Worm (Caenorhabditis elegans) whole organism, young adult: ENCODE measurements around the gene C02F5.10.

Experiments
- B0019.2 ChIP-seq: fragments of 200-800 bp; sonication (Bioruptor generic); conservative IDR thresholded peaks from 2 replicates; pipeline ENCODE4 v1.3.6; 2022; ENCODE audit warnings: missing genetic modification reagents, missing genetic modification characterization, missing compliant biosample characterization
- C06A6.2 ChIP-seq: fragments of 200-800 bp; sonication (Bioruptor generic); conservative IDR thresholded peaks from 2 replicates; pipeline ENCODE4 v1.3.6; 2022; ENCODE audit warnings: missing genetic modification characterization, missing compliant biosample characterization
- F10E7.11 ChIP-seq: sonication (generic microtip); optimal IDR thresholded peaks from 2 replicates; lab custom pipeline; 2017; ENCODE audit warnings: mild to moderate bottlenecking, missing genetic modification characterization, moderate library complexity, missing compliant biosample characterization
- F23B12.7 ChIP-seq: sonication (generic microtip); optimal IDR thresholded peaks from 2 replicates; lab custom pipeline; 2017; ENCODE audit warnings: missing genetic modification characterization, mild to moderate bottlenecking, missing compliant biosample characterization, antibody characterized with exemption, moderate library complexity; ENCODE audit not compliant: insufficient read depth
- F37B4.10 ChIP-seq: fragments of 200-800 bp; sonication (Bioruptor generic); IDR thresholded peaks from 2 replicates; pipeline ENCODE4 v1.3.6; 2022; ENCODE audit warnings: missing genetic modification characterization, missing compliant biosample characterization
- F55B11.4 ChIP-seq: sonication (generic microtip); optimal IDR thresholded peaks from 2 replicates; lab custom pipeline; 2016; ENCODE audit warnings: missing compliant biosample characterization, missing genetic modification characterization, borderline replicate concordance; ENCODE audit not compliant: insufficient read depth
- F57A8.1 ChIP-seq: fragments of 200-800 bp; sonication (Bioruptor generic); optimal IDR thresholded peaks from 2 replicates; lab custom pipeline; 2018; ENCODE audit warnings: mild to moderate bottlenecking, missing genetic modification characterization, moderate library complexity, missing compliant biosample characterization
- T26A5.8 ChIP-seq: sonication (generic microtip); optimal IDR thresholded peaks from 2 replicates; lab custom pipeline; 2016; ENCODE audit warnings: missing genetic modification characterization, missing compliant biosample characterization
- Y53G8AR.9 ChIP-seq: fragments of 200-800 bp; sonication (Bioruptor generic); conservative IDR thresholded peaks from 2 replicates; pipeline ENCODE4 v1.3.6; 2022; ENCODE audit warnings: missing genetic modification reagents, missing genetic modification characterization, missing compliant biosample characterization
- Y95B8A.8 ChIP-seq: fragments of 200-800 bp; sonication (Bioruptor generic); IDR thresholded peaks from 2 replicates; pipeline ENCODE4 v1.3.6; 2022; ENCODE audit warnings: missing genetic modification reagents, missing genetic modification characterization, missing compliant biosample characterization
- aptf-2 ChIP-seq: fragments of 200-800 bp; sonication (Bioruptor generic); conservative IDR thresholded peaks from 2 replicates; pipeline ENCODE4 v1.3.6; 2022; ENCODE audit warnings: missing genetic modification reagents, missing genetic modification characterization, missing compliant biosample characterization
- aptf-3 ChIP-seq: fragments of 200-800 bp; sonication (Bioruptor generic); IDR thresholded peaks from 2 replicates; pipeline ENCODE4 v1.3.6; 2022; ENCODE audit warnings: missing genetic modification characterization, missing compliant biosample characterization
- athp-1 ChIP-seq: sonication (generic microtip); optimal IDR thresholded peaks from 2 replicates; lab custom pipeline; 2017; ENCODE audit warnings: mild to moderate bottlenecking, missing genetic modification characterization, missing compliant biosample characterization
- attf-6 ChIP-seq: fragments of 200-800 bp; sonication (Bioruptor generic); IDR thresholded peaks from 2 replicates; pipeline ENCODE4 v1.3.6; 2022; ENCODE audit warnings: missing genetic modification reagents, missing genetic modification characterization, missing compliant biosample characterization
- cebp-1 ChIP-seq, 2 experiments: fragments of 200-800 bp in 1 of 2; sonication (Bioruptor generic) in 1 of 2; sonication (generic microtip) in 1 of 2; IDR thresholded peaks in 1 of 2; optimal IDR thresholded peaks in 1 of 2; 2 replicates each; pipeline versions ENCODE4 v1.3.6 to Lab custom; 2017 to 2022; ENCODE audit warnings: missing compliant biosample characterization in 2 of 2, missing genetic modification characterization in 2 of 2, mild to moderate bottlenecking in 1 of 2, missing genetic modification reagents in 1 of 2, moderate library complexity in 1 of 2
- cebp-2 ChIP-seq: fragments of 200-800 bp; sonication (Bioruptor generic); IDR thresholded peaks from 2 replicates; pipeline ENCODE4 v1.3.6; 2022; ENCODE audit warnings: missing genetic modification characterization, missing compliant biosample characterization
- ceh-27 ChIP-seq: fragments of 200-800 bp; sonication (Bioruptor generic); optimal IDR thresholded peaks from 2 replicates; lab custom pipeline; 2018; ENCODE audit warnings: mild to moderate bottlenecking, missing genetic modification characterization, moderate library complexity, missing compliant biosample characterization
- ceh-91 ChIP-seq: fragments of 200-800 bp; sonication (Bioruptor generic); IDR thresholded peaks from 2 replicates; pipeline ENCODE4 v1.3.6; 2022; ENCODE audit warnings: missing genetic modification reagents, missing genetic modification characterization, missing compliant biosample characterization
- die-1 ChIP-seq: sonication (generic microtip); optimal IDR thresholded peaks from 2 replicates; lab custom pipeline; 2016; ENCODE audit warnings: missing genotype, mild to moderate bottlenecking, missing genetic modification characterization, missing compliant biosample characterization
- dox-1 ChIP-seq: fragments of 200-800 bp; sonication (Bioruptor generic); IDR thresholded peaks from 2 replicates; pipeline ENCODE4 v1.3.6; 2022; ENCODE audit warnings: missing genetic modification reagents, missing genetic modification characterization, missing compliant biosample characterization
- egl-44 ChIP-seq: fragments of 200-800 bp; sonication (Bioruptor generic); IDR thresholded peaks from 2 replicates; pipeline ENCODE4 v1.3.6; 2022; ENCODE audit warnings: missing genetic modification reagents, missing genetic modification characterization, missing compliant biosample characterization
- egrh-3 ChIP-seq: fragments of 200-800 bp; sonication (Bioruptor generic); IDR thresholded peaks from 2 replicates; pipeline ENCODE4 v1.3.6; 2022; ENCODE audit warnings: missing genetic modification reagents, missing genetic modification characterization, missing compliant biosample characterization
- fkh-3 ChIP-seq: sonication (generic microtip); optimal IDR thresholded peaks from 2 replicates; lab custom pipeline; 2016; ENCODE audit warnings: mild to moderate bottlenecking, missing genetic modification characterization, missing compliant biosample characterization
- hmg-20 ChIP-seq: fragments of 200-800 bp; sonication (Bioruptor generic); IDR thresholded peaks from 2 replicates; pipeline ENCODE4 v1.3.6; 2022; ENCODE audit warnings: missing genetic modification reagents, missing genetic modification characterization, missing compliant biosample characterization
- lag-1 ChIP-seq: fragments of 200-800 bp; sonication (Bioruptor generic); IDR thresholded peaks from 2 replicates; pipeline ENCODE4 v1.3.6; 2022; ENCODE audit warnings: missing genetic modification reagents, missing genetic modification characterization, missing compliant biosample characterization
- let-526 ChIP-seq: fragments of 200-800 bp; sonication (Bioruptor generic); IDR thresholded peaks from 2 replicates; pipeline ENCODE4 v1.3.6; 2022; ENCODE audit warnings: missing genetic modification reagents, missing genetic modification characterization, missing compliant biosample characterization
- lin-35 ChIP-seq, 3 experiments: fragments of 150-350 bp in 2 of 3; sonication (generic microtip) in 1 of 3; optimal IDR thresholded peaks; 2 replicates each; lab custom pipeline; 2014 to 2018; ENCODE audit warnings: missing biosample characterization in 3 of 3, missing genetic modification characterization in 3 of 3, missing genetic modification reagents in 3 of 3
- lin-40 ChIP-seq: sonication (generic microtip); optimal IDR thresholded peaks from 2 replicates; lab custom pipeline; 2016; ENCODE audit warnings: missing genetic modification characterization, mild to moderate bottlenecking, missing compliant biosample characterization, missing genotype, missing genetic modification reagents
- lin-54 ChIP-seq: fragments of 200-800 bp; sonication (Bioruptor generic); optimal IDR thresholded peaks from 2 replicates; lab custom pipeline; 2018; ENCODE audit warnings: mild to moderate bottlenecking, missing genetic modification characterization, missing compliant biosample characterization
- madf-10 ChIP-seq: sonication (generic microtip); optimal IDR thresholded peaks from 2 replicates; lab custom pipeline; 2016; ENCODE audit warnings: mild to moderate bottlenecking, missing genetic modification characterization, missing compliant biosample characterization
- madf-6 ChIP-seq: fragments of 200-800 bp; sonication (Bioruptor generic); IDR thresholded peaks from 2 replicates; pipeline ENCODE4 v1.3.6; 2022; ENCODE audit warnings: missing genetic modification reagents, missing genetic modification characterization, missing compliant biosample characterization
- mcd-1 ChIP-seq: fragments of 200-800 bp; sonication (Bioruptor generic); IDR thresholded peaks from 2 replicates; pipeline ENCODE4 v1.3.6; 2022; ENCODE audit warnings: missing genetic modification reagents, missing genetic modification characterization, missing compliant biosample characterization
- mes-4 ChIP-seq: sonication (generic microtip); optimal IDR thresholded peaks from 2 replicates; lab custom pipeline; 2016; ENCODE audit warnings: missing genotype, missing genetic modification characterization, missing compliant biosample characterization
- nfya-2 ChIP-seq: fragments of 200-800 bp; sonication (Bioruptor generic); IDR thresholded peaks from 2 replicates; pipeline ENCODE4 v1.3.6; 2022; ENCODE audit warnings: missing genetic modification reagents, missing genetic modification characterization, missing compliant biosample characterization
- nfyb-1 ChIP-seq: fragments of 200-800 bp; sonication (Bioruptor generic); IDR thresholded peaks from 2 replicates; pipeline ENCODE4 v1.3.6; 2022; ENCODE audit warnings: missing genetic modification reagents, missing genetic modification characterization, missing compliant biosample characterization
- nhr-27 ChIP-seq: fragments of 200-800 bp; sonication (Bioruptor generic); optimal IDR thresholded peaks from 2 replicates; lab custom pipeline; 2018; ENCODE audit warnings: mild to moderate bottlenecking, missing genetic modification characterization, moderate library complexity, missing compliant biosample characterization
- nhr-90 ChIP-seq: sonication (generic microtip); optimal IDR thresholded peaks from 2 replicates; lab custom pipeline; 2016; ENCODE audit warnings: missing genotype, mild to moderate bottlenecking, missing genetic modification characterization, missing compliant biosample characterization
- pha-4 ChIP-seq: fragments of 150-350 bp; sonication (generic microtip); optimal IDR thresholded peaks from 2 replicates; lab custom pipeline; 2014; ENCODE audit warnings: missing biosample characterization, missing genetic modification reagents, missing genetic modification characterization
- rcor-1 ChIP-seq: fragments of 200-800 bp; sonication (Bioruptor generic); IDR thresholded peaks from 2 replicates; pipeline ENCODE4 v1.3.6; 2022; ENCODE audit warnings: missing genetic modification reagents, missing genetic modification characterization, missing compliant biosample characterization
- rec-8 ChIP-seq, 2 experiments: sonication (generic microtip); optimal IDR thresholded peaks; 2 replicates each; lab custom pipeline; 2016; ENCODE audit warnings: mild to moderate bottlenecking in 2 of 2, missing genetic modification characterization in 2 of 2, missing genetic modification reagents in 2 of 2, missing genotype in 2 of 2, missing biosample characterization in 1 of 2, missing compliant biosample characterization in 1 of 2, moderate library complexity in 1 of 2
- repo-1 ChIP-seq: sonication (generic microtip); optimal IDR thresholded peaks from 2 replicates; lab custom pipeline; 2017; ENCODE audit warnings: mild to moderate bottlenecking, missing genetic modification characterization, missing compliant biosample characterization
- sptf-2 ChIP-seq: fragments of 200-800 bp; sonication (Bioruptor generic); optimal IDR thresholded peaks from 2 replicates; lab custom pipeline; 2018; ENCODE audit warnings: mild to moderate bottlenecking, missing genetic modification characterization, missing compliant biosample characterization
- tbx-9 ChIP-seq: sonication (generic microtip); optimal IDR thresholded peaks from 2 replicates; lab custom pipeline; 2016; ENCODE audit warnings: borderline replicate concordance, missing genetic modification characterization, inconsistent platforms, missing compliant biosample characterization
- unc-62 ChIP-seq: fragments of 150-350 bp; optimal IDR thresholded peaks from 2 replicates; lab custom pipeline; 2014; ENCODE audit warnings: missing biosample characterization, missing genetic modification reagents, missing genetic modification characterization
- ztf-25 ChIP-seq: fragments of 200-800 bp; sonication (Bioruptor generic); IDR thresholded peaks from 2 replicates; pipeline ENCODE4 v1.3.6; 2022; ENCODE audit warnings: missing genetic modification reagents, missing genetic modification characterization, missing compliant biosample characterization
- ztf-26 ChIP-seq: sonication (generic microtip); optimal IDR thresholded peaks from 2 replicates; lab custom pipeline; 2017; ENCODE audit warnings: missing genetic modification characterization, missing compliant biosample characterization
- ztf-28 ChIP-seq: fragments of 200-800 bp; sonication (Bioruptor generic); IDR thresholded peaks from 2 replicates; pipeline ENCODE4 v1.3.6; 2022; ENCODE audit warnings: missing genetic modification reagents, missing genetic modification characterization, missing compliant biosample characterization
- ztf-6 ChIP-seq: fragments of 200-800 bp; sonication (Bioruptor generic); IDR thresholded peaks from 2 replicates; pipeline ENCODE4 v1.3.6; 2022; ENCODE audit warnings: missing genetic modification reagents, missing genetic modification characterization, missing compliant biosample characterization

The C02F5.10 gene

ce11 chrIII:8227511-8227910, 21.8 kb downstream of the C02F5.10 start, which contains the start of gene fbxl-1 (continued):
- TF ChIP-seq ztf-6 (GFP tag; lab: Robert Waterston, UW) (no peak), Y95B8A.8 (no peak), nfya-2 (GFP tag; lab: Robert Waterston, UW) (no peak), madf-6 (GFP tag; lab: Robert Waterston, UW) (peak; percentile 27; the same call in 1 of the 2 replicates), B0019.2 (GFP tag; lab: Robert Waterston, UW) (no peak), ztf-26 (tag; lab: Kevin White, UChicago) (peak; percentile 34), lin-54 (GFP tag; lab: Kevin White, UChicago) (peak; percentile 55), mes-4 (tag; lab: Kevin White, UChicago) (no peak), aptf-3 (GFP tag; lab: Robert Waterston, UW) (no peak), nhr-27 (tag; lab: Kevin White, UChicago) (no peak), lin-35 (GFP tag; optimal IDR thresholded peaks at IDR 0.05; lab: Kevin White, UChicago) (no peak), cebp-1 (GFP tag; IDR thresholded peaks at IDR 0.05; lab: Robert Waterston, UW) (peak; percentile 57; the same call in 1 of the 2 replicates), cebp-1 (tag; optimal IDR thresholded peaks at IDR 0.05; lab: Kevin White, UChicago) (peak; percentile 92), aptf-2 (GFP tag; lab: Robert Waterston, UW) (no peak), athp-1 (tag; lab: Kevin White, UChicago) (peak; percentile 65), die-1 (tag; lab: Kevin White, UChicago) (no peak), cebp-2 (GFP tag; lab: Robert Waterston, UW) (no peak), rec-8 (tag; optimal IDR thresholded peaks at IDR 0.05; lab: Kevin White, UChicago) (no peak), ceh-91 (GFP tag; lab: Robert Waterston, UW) (0 out of 2 replicates have a peak, but pooled peaks have one; percentile 30), T26A5.8 (tag; lab: Kevin White, UChicago) (no peak), egl-44 (peak; percentile 58; the same call in 1 of the 2 replicates), lag-1 (GFP tag; lab: Robert Waterston, UW) (no peak), dox-1 (peak; percentile 83), sptf-2 (GFP tag; lab: Kevin White, UChicago) (no peak), Y53G8AR.9 (no peak), egrh-3 (peak; percentile 35; the same call in 1 of the 2 replicates), madf-10 (tag; lab: Kevin White, UChicago) (peak; percentile 90), F55B11.4 (no peak), ztf-28 (GFP tag; lab: Robert Waterston, UW) (no peak), F37B4.10 (no peak), hmg-20 (GFP tag; lab: Robert Waterston, UW) (0 out of 2 replicates have a peak, but pooled peaks have one; percentile 32), let-526 (GFP tag; lab: Robert Waterston, UW) (no peak; the same call in 1 of the 2 replicates), nfyb-1 (GFP tag; lab: Robert Waterston, UW) (peak; percentile 79; the same call in 1 of the 2 replicates), fkh-3 (no peak), attf-6 (GFP tag; lab: Robert Waterston, UW) (no peak), rcor-1 (GFP tag; lab: Robert Waterston, UW) (peak; percentile 42; the same call in 1 of the 2 replicates), F23B12.7 (tag; lab: Kevin White, UChicago) (no peak), repo-1 (tag; lab: Kevin White, UChicago) (peak; percentile 30), F57A8.1 (no peak), lin-40 (tag; lab: Kevin White, UChicago) (peak; percentile 63), ceh-27 (GFP tag; lab: Kevin White, UChicago) (peak; percentile 61), unc-62 (GFP tag; lab: Kevin White, UChicago) (no peak), F10E7.11 (tag; lab: Kevin White, UChicago) (no peak), ztf-25 (no peak), C06A6.2 (GFP tag; lab: Robert Waterston, UW) (peak; percentile 53; the same call in 1 of the 2 replicates), mcd-1 (peak; percentile 72), tbx-9 (tag; lab: Kevin White, UChicago) (no peak), pha-4 (tag; lab: Kevin White, UChicago) (peak; percentile 32), nhr-90 (tag; lab: Kevin White, UChicago) (peak; percentile 47)
